Fruit fly (Drosophila melanogaster) whole organism, embryonic: ENCODE measurements around the gene CG10116.

Source experiments
- Antp ChIP-seq: fragments of 200-800 bp; sonication (Bioruptor generic); optimal IDR thresholded peaks from 3 replicates; lab custom pipeline; 2016; ENCODE audit warnings: missing biosample characterization, missing genetic modification characterization
- Atf3 ChIP-seq: fragments of 200-800 bp; sonication (Bioruptor generic); optimal IDR thresholded peaks from 3 replicates; lab custom pipeline; 2016; ENCODE audit warnings: missing biosample characterization, missing genetic modification characterization
- BtbVII ChIP-seq: fragments of 200-800 bp; sonication (Bioruptor generic); optimal IDR thresholded peaks from 3 replicates; lab custom pipeline; 2017; ENCODE audit warnings: missing biosample characterization, mild to moderate bottlenecking, missing genetic modification characterization
- CG10431 ChIP-seq: fragments of 200-800 bp; sonication (Bioruptor generic); optimal IDR thresholded peaks from 3 replicates; lab custom pipeline; 2018; ENCODE audit warnings: missing biosample characterization, mild to moderate bottlenecking, missing genetic modification characterization
- CG10654 ChIP-seq: fragments of 200-800 bp; sonication (Bioruptor generic); optimal IDR thresholded peaks from 2 replicates; lab custom pipeline; 2016; ENCODE audit warnings: missing biosample characterization, missing genetic modification characterization
- CG11456 ChIP-seq: fragments of 200-800 bp; sonication (Bioruptor generic); IDR thresholded peaks from 3 replicates; pipeline ENCODE4 v1.3.6; 2022; ENCODE audit warnings: missing biosample characterization, missing genetic modification characterization
- CG11723 ChIP-seq: fragments of 200-800 bp; sonication (Bioruptor generic); optimal IDR thresholded peaks from 2 replicates; lab custom pipeline; 2017; ENCODE audit warnings: missing biosample characterization, mild to moderate bottlenecking, missing genetic modification characterization
- CG12219 ChIP-seq: fragments of 200-800 bp; sonication (Bioruptor generic); optimal IDR thresholded peaks from 3 replicates; lab custom pipeline; 2018; ENCODE audit warnings: missing biosample characterization, mild to moderate bottlenecking, missing genetic modification characterization
- CG12391 ChIP-seq: fragments of 200-800 bp; sonication (Bioruptor generic); optimal IDR thresholded peaks from 3 replicates; lab custom pipeline; 2018; ENCODE audit warnings: missing biosample characterization, mild to moderate bottlenecking, missing genetic modification characterization, moderate library complexity
- CG1647 ChIP-seq: fragments of 200-800 bp; sonication (Bioruptor generic); optimal IDR thresholded peaks from 3 replicates; lab custom pipeline; 2016; ENCODE audit warnings: missing biosample characterization, missing genetic modification characterization
- CG17385 ChIP-seq: fragments of 200-800 bp; sonication (Bioruptor generic); optimal IDR thresholded peaks from 3 replicates; lab custom pipeline; 2018; ENCODE audit warnings: missing biosample characterization, mild to moderate bottlenecking, missing genetic modification characterization
- CG18011 ChIP-seq: fragments of 200-800 bp; sonication (Bioruptor generic); optimal IDR thresholded peaks from 2 replicates; lab custom pipeline; 2017; ENCODE audit warnings: missing biosample characterization, missing genetic modification characterization, mild to moderate bottlenecking, moderate library complexity, missing genotype
- CG2116 ChIP-seq: fragments of 200-800 bp; sonication (Bioruptor generic); optimal IDR thresholded peaks from 3 replicates; lab custom pipeline; 2018; ENCODE audit warnings: missing biosample characterization, mild to moderate bottlenecking, missing genetic modification characterization
- CG34376 ChIP-seq: fragments of 200-800 bp; sonication (Bioruptor generic); optimal IDR thresholded peaks from 2 replicates; lab custom pipeline; 2018; ENCODE audit warnings: missing biosample characterization, mild to moderate bottlenecking, missing genetic modification characterization
- CG3847 ChIP-seq: fragments of 200-800 bp; sonication (Bioruptor generic); IDR thresholded peaks from 2 replicates; pipeline ENCODE4 v1.3.6; 2022; ENCODE audit warnings: missing biosample characterization, missing genetic modification characterization
- CG42726 ChIP-seq: fragments of 200-800 bp; sonication (Bioruptor generic); IDR thresholded peaks from 2 replicates; pipeline ENCODE4 v1.3.6; 2022; ENCODE audit warnings: missing biosample characterization, missing genetic modification characterization; ENCODE audit not compliant: partially characterized antibody
- CG4360 ChIP-seq: fragments of 200-800 bp; sonication (Bioruptor generic); IDR thresholded peaks from 2 replicates; pipeline ENCODE4 v1.3.6; 2022; ENCODE audit warnings: missing biosample characterization, missing genetic modification characterization
- CG4424 ChIP-seq: fragments of 200-800 bp; sonication (Bioruptor generic); optimal IDR thresholded peaks from 3 replicates; lab custom pipeline; 2016; ENCODE audit warnings: missing biosample characterization, missing genetic modification characterization
- CG7745 ChIP-seq: fragments of 200-800 bp; sonication (Bioruptor generic); optimal IDR thresholded peaks from 2 replicates; lab custom pipeline; 2018; ENCODE audit warnings: missing biosample characterization, mild to moderate bottlenecking, missing genetic modification characterization, moderate library complexity
- CG8359 ChIP-seq: fragments of 200-800 bp; sonication (Bioruptor generic); optimal IDR thresholded peaks from 2 replicates; lab custom pipeline; 2017; ENCODE audit warnings: missing biosample characterization, mild to moderate bottlenecking, missing genetic modification characterization, borderline replicate concordance
- CG9215 ChIP-seq: fragments of 200-800 bp; sonication (Bioruptor generic); IDR thresholded peaks from 2 replicates; pipeline ENCODE4 v1.3.6; 2022; ENCODE audit warnings: missing biosample characterization, missing genetic modification characterization
- CkIIα-i1 ChIP-seq: fragments of 200-800 bp; sonication (Bioruptor generic); IDR thresholded peaks from 2 replicates; pipeline ENCODE4 v1.3.6; 2022; ENCODE audit warnings: missing biosample characterization, missing genetic modification characterization
- Dfd ChIP-seq, 2 experiments: fragments of >200 bp; optimal IDR thresholded peaks; 2 replicates each; lab custom pipeline; 2017; ENCODE audit warnings: missing biosample characterization in 2 of 2, missing genetic modification characterization in 2 of 2
- Dip3 ChIP-seq: fragments of 200-800 bp; sonication (Bioruptor generic); optimal IDR thresholded peaks from 3 replicates; lab custom pipeline; 2016; ENCODE audit warnings: missing biosample characterization, missing genetic modification characterization
- Dp ChIP-seq: fragments of 200-800 bp; sonication (Bioruptor generic); optimal IDR thresholded peaks from 2 replicates; lab custom pipeline; 2018; ENCODE audit warnings: missing biosample characterization, mild to moderate bottlenecking, missing genetic modification characterization, moderate library complexity
- E2f1 ChIP-seq: fragments of 200-800 bp; sonication (Bioruptor generic); IDR thresholded peaks from 2 replicates; pipeline ENCODE4 v1.3.6; 2022; ENCODE audit warnings: missing biosample characterization, missing genetic modification characterization
- Elba2 ChIP-seq: fragments of 200-800 bp; sonication (Bioruptor generic); optimal IDR thresholded peaks from 3 replicates; lab custom pipeline; 2016; ENCODE audit warnings: missing biosample characterization, missing genetic modification characterization
- Fer1 ChIP-seq: fragments of 200-800 bp; sonication (Bioruptor generic); optimal IDR thresholded peaks from 2 replicates; lab custom pipeline; 2017; ENCODE audit warnings: missing biosample characterization, mild to moderate bottlenecking, missing genetic modification characterization
- Gsc ChIP-seq: fragments of 200-800 bp; sonication (Bioruptor generic); IDR thresholded peaks from 2 replicates; pipeline ENCODE4 v1.3.6; 2022; ENCODE audit warnings: missing biosample characterization, missing genetic modification characterization
- HHEX ChIP-seq: fragments of 200-800 bp; sonication (Bioruptor generic); optimal IDR thresholded peaks from 3 replicates; lab custom pipeline; 2017; ENCODE audit warnings: missing biosample characterization, mild to moderate bottlenecking, missing genetic modification characterization, missing genetic modification reagents
- HLH4C ChIP-seq: fragments of 200-800 bp; sonication (Bioruptor generic); IDR thresholded peaks from 3 replicates; pipeline ENCODE4 v1.3.6; 2022; ENCODE audit warnings: missing biosample characterization, missing genetic modification characterization; ENCODE audit not compliant: partially characterized antibody
- HLH54F ChIP-seq: fragments of 200-800 bp; sonication (Bioruptor generic); optimal IDR thresholded peaks from 3 replicates; lab custom pipeline; 2016; ENCODE audit warnings: missing biosample characterization, missing genetic modification characterization
- Hmr ChIP-seq: fragments of 200-800 bp; sonication (Bioruptor generic); optimal IDR thresholded peaks from 3 replicates; lab custom pipeline; 2017; ENCODE audit warnings: mild to moderate bottlenecking, missing biosample characterization, missing genetic modification reagents, missing genetic modification characterization
- Nf-YA ChIP-seq: fragments of 200-800 bp; sonication (Bioruptor generic); IDR thresholded peaks from 2 replicates; pipeline ENCODE4 v1.3.6; 2022; ENCODE audit warnings: missing biosample characterization, missing genetic modification characterization
- Rx ChIP-seq: fragments of 200-800 bp; sonication (Bioruptor generic); IDR thresholded peaks from 2 replicates; pipeline ENCODE4 v1.3.6; 2022; ENCODE audit warnings: missing biosample characterization, missing genetic modification characterization
- cad ChIP-seq: fragments of >200 bp; optimal IDR thresholded peaks from 2 replicates; lab custom pipeline; 2017; ENCODE audit warnings: missing biosample characterization, missing genetic modification characterization
- dati ChIP-seq: fragments of 200-800 bp; sonication (Bioruptor generic); IDR thresholded peaks from 2 replicates; pipeline ENCODE4 v1.3.6; 2022; ENCODE audit warnings: missing biosample characterization, missing genetic modification characterization
- hkb ChIP-seq, 2 experiments: fragments of 200-800 bp in 1 of 2; fragments of >200 bp in 1 of 2; sonication (Bioruptor generic) in 1 of 2; IDR thresholded peaks in 1 of 2; optimal IDR thresholded peaks in 1 of 2; 2 replicates each; pipeline versions ENCODE4 v1.3.6 to Lab custom; 2017 to 2022; ENCODE audit warnings: missing biosample characterization in 1 of 2, missing genetic modification characterization in 1 of 2
- ken ChIP-seq: fragments of 200-800 bp; sonication (Bioruptor generic); IDR thresholded peaks from 3 replicates; pipeline ENCODE4 v1.3.6; 2022; ENCODE audit warnings: missing biosample characterization, missing genetic modification characterization
- nom ChIP-seq: fragments of 200-800 bp; sonication (Bioruptor generic); optimal IDR thresholded peaks from 2 replicates; lab custom pipeline; 2017; ENCODE audit warnings: missing biosample characterization, missing genetic modification characterization, mild to moderate bottlenecking, moderate library complexity, missing genetic modification reagents
- sc ChIP-seq, 3 experiments: fragments of >200 bp in 2 of 3; fragments of 200-800 bp in 1 of 3; sonication (Bioruptor generic) in 1 of 3; optimal IDR thresholded peaks; 2 replicates in 2 of 3; 3 replicates in 1 of 3; lab custom pipeline; 2017; ENCODE audit warnings: mild to moderate bottlenecking in 1 of 3, missing biosample characterization in 1 of 3, missing genetic modification characterization in 1 of 3, missing genetic modification reagents in 1 of 3
- sd ChIP-seq: fragments of 200-800 bp; sonication (Bioruptor generic); optimal IDR thresholded peaks from 3 replicates; lab custom pipeline; 2018; ENCODE audit warnings: missing biosample characterization, mild to moderate bottlenecking, missing genetic modification characterization, moderate library complexity
- sens-2 ChIP-seq: fragments of 200-800 bp; sonication (Bioruptor generic); IDR thresholded peaks from 2 replicates; pipeline ENCODE4 v1.3.6; 2022; ENCODE audit warnings: missing biosample characterization, missing genetic modification characterization
- slp2 ChIP-seq: fragments of 200-800 bp; sonication (Bioruptor generic); optimal IDR thresholded peaks from 2 replicates; lab custom pipeline; 2016; ENCODE audit warnings: missing biosample characterization, missing genetic modification characterization
- sob ChIP-seq: fragments of 200-800 bp; sonication (Bioruptor generic); IDR thresholded peaks from 2 replicates; pipeline ENCODE4 v1.3.6; 2022; ENCODE audit warnings: missing biosample characterization, missing genetic modification characterization
- trem ChIP-seq: fragments of 200-800 bp; optimal IDR thresholded peaks from 3 replicates; lab custom pipeline; 2019; ENCODE audit warnings: missing biosample characterization, mild to moderate bottlenecking, missing genetic modification characterization, moderate library complexity
- tup ChIP-seq: fragments of 200-800 bp; sonication (Bioruptor generic); optimal IDR thresholded peaks from 2 replicates; lab custom pipeline; 2016; ENCODE audit warnings: missing biosample characterization, mild to moderate bottlenecking, missing genetic modification characterization, moderate library complexity
- unc-4 ChIP-seq: fragments of 200-800 bp; sonication (Bioruptor generic); IDR thresholded peaks from 2 replicates; pipeline ENCODE4 v1.3.6; 2022; ENCODE audit warnings: missing biosample characterization, missing genetic modification characterization; ENCODE audit not compliant: partially characterized antibody
- zen2 ChIP-seq: fragments of 200-800 bp; sonication (Bioruptor generic); IDR thresholded peaks from 3 replicates; pipeline ENCODE4 v1.3.6; 2022; ENCODE audit warnings: missing biosample characterization, missing genetic modification characterization; ENCODE audit not compliant: partially characterized antibody

Gene CG10116

DNA sequence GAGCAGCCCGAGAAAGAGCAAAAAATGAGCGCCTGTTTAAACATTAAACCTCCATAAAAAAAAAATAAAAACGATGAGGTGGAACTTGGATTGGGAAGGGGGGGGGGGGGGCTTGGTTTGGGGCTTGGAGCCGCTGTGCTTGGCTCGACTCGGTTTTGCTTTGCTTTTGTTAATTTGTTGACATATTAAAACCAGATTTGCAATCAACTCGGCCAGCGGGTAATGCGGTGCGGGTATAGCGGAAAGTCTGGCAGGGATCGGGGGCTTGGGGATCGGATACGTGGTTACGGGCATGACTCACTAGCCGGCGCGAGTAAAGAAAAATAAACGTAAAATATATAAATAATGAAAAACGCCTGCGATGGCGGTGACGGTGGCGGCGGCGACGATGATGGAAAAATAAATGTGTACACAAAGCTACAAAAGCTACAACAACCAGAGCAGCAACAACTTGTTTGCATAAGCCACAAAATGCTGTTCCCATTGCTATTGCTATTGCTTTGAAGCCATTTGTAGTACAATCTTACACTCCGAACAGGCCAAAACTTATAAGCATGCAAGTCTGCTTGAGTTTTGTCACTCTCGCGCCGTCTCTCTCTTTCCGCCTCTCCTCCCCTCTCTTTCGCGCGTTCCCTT, 40.8 kb upstream of the CG10116 start (continued):
- no peak for TF ChIP-seq CG9215 (GFP tag; lab: Robert Waterston, UW)
- TF ChIP-seq sc (optimal IDR thresholded peaks at IDR 0.05; lab: Kevin White, UChicago) = no peak
- TF ChIP-seq sc (GFP tag; optimal IDR thresholded peaks at IDR 0.05; lab: Kevin White, UChicago) = no peak
- TF ChIP-seq CG10431 = peak; percentile 13
- TF ChIP-seq zen2 (GFP tag; lab: Robert Waterston, UW) = no peak
- TF ChIP-seq hkb (optimal IDR thresholded peaks at IDR 0.05; lab: Kevin White, UChicago) = no peak
- peak; percentile 48; the same call in 1 of the 2 replicates for TF ChIP-seq hkb (GFP tag; IDR thresholded peaks at IDR 0.05; lab: Robert Waterston, UW)
- no peak for TF ChIP-seq CkIIα-i1
- no peak for TF ChIP-seq E2f1
- TF ChIP-seq Nf-YA (GFP tag; lab: Robert Waterston, UW) = no peak
- TF ChIP-seq sens-2 (GFP tag; lab: Robert Waterston, UW) = no peak
- no peak for TF ChIP-seq CG12219 (GFP tag; lab: Kevin White, UChicago)
- no peak for TF ChIP-seq CG12391 (tag; lab: Kevin White, UChicago)
- peak; percentile 20 for TF ChIP-seq HHEX
- TF ChIP-seq CG17385 (GFP tag; lab: Kevin White, UChicago) = peak; percentile 5
- TF ChIP-seq Hmr (GFP tag; lab: Kevin White, UChicago) = no peak
- no peak for TF ChIP-seq Dfd (GFP tag; optimal IDR thresholded peaks at IDR 0.05; lab: Kevin White, UChicago)
- peak; percentile 84 for TF ChIP-seq nom (GFP tag; lab: Kevin White, UChicago)
- TF ChIP-seq BtbVII (GFP tag; lab: Kevin White, UChicago) = peak; percentile 19
- TF ChIP-seq ken (GFP tag; lab: Robert Waterston, UW) = no peak
- no peak for TF ChIP-seq HLH54F
- TF ChIP-seq CG34376 (GFP tag; lab: Kevin White, UChicago) = no peak
- no peak for TF ChIP-seq CG2116 (GFP tag; lab: Kevin White, UChicago)
- no peak for TF ChIP-seq Gsc (GFP tag; lab: Robert Waterston, UW)
- no peak for TF ChIP-seq CG11456 (GFP tag; lab: Robert Waterston, UW)
- no peak for TF ChIP-seq cad (GFP tag; lab: Kevin White, UChicago)
- TF ChIP-seq Rx (GFP tag; lab: Robert Waterston, UW) = no peak
- TF ChIP-seq trem (tag; lab: Kevin White, UChicago) = no peak
- no peak for TF ChIP-seq dati
- TF ChIP-seq CG4360 (GFP tag; lab: Robert Waterston, UW) = peak; percentile 47; the same call in 1 of the 2 replicates
- TF ChIP-seq Elba2 (GFP tag; lab: Kevin White, UChicago) = no peak
- no peak for TF ChIP-seq sob
- no peak for TF ChIP-seq CG3847
- no peak for TF ChIP-seq CG1647 (GFP tag; lab: Kevin White, UChicago)
- no peak for TF ChIP-seq slp2 (GFP tag; lab: Kevin White, UChicago)
- TF ChIP-seq unc-4 (GFP tag; lab: Robert Waterston, UW) = no peak
- TF ChIP-seq HLH4C = no peak
- no peak for TF ChIP-seq CG18011 (GFP tag; lab: Kevin White, UChicago)
- TF ChIP-seq tup = no peak
- no peak for TF ChIP-seq CG8359 (GFP tag; lab: Kevin White, UChicago)
- TF ChIP-seq CG4424 (GFP tag; lab: Kevin White, UChicago) = no peak
- TF ChIP-seq sd = peak; percentile 3
- TF ChIP-seq CG11723 = no peak
- no peak for TF ChIP-seq Dp (GFP tag; lab: Kevin White, UChicago)
- no peak for TF ChIP-seq Dip3
- no peak for TF ChIP-seq CG42726 (GFP tag; lab: Robert Waterston, UW)
- TF ChIP-seq CG7745 (tag; lab: Kevin White, UChicago) = no peak
- no peak for TF ChIP-seq Fer1
- TF ChIP-seq CG10654 (GFP tag; lab: Kevin White, UChicago) = no peak
- no peak for TF ChIP-seq Atf3 (GFP tag; lab: Kevin White, UChicago)
- no peak for TF ChIP-seq Antp (GFP tag; lab: Kevin White, UChicago)
